Worm (Caenorhabditis elegans): Measurements from ENCODE around the gene D2045.5.

Gene D2045.5

ce11 chrIII:10461164-10461546, 8.3 kb downstream of the D2045.5 start, which contains the start of gene atx-2 (continued):
- TF ChIP-seq nhr-71 (tag; optimal IDR thresholded peaks at IDR 0.05) (peak; percentile 75), nhr-84 (tag; optimal IDR thresholded peaks at IDR 0.05) (no peak), ets-5 (GFP tag; IDR thresholded peaks at IDR 0.05) (no peak), hpl-2 (GFP tag; optimal IDR thresholded peaks at IDR 0.05) (peak; percentile 62), ztf-4 (tag; optimal IDR thresholded peaks at IDR 0.05) (peak; percentile 65), zip-4 (GFP tag; optimal IDR thresholded peaks at IDR 0.05) (peak; percentile 46), tlp-1 (tag; optimal IDR thresholded peaks at IDR 0.05) (no peak), snu-23 (GFP tag; optimal IDR thresholded peaks at IDR 0.05) (peak; percentile 81), efl-1 (optimal IDR thresholded peaks at IDR 0.05) (peak; percentile 75 to 76), efl-1 (GFP tag; optimal IDR thresholded peaks at IDR 0.05 in 1 of 2) (peak; percentile 61 to 97), C04F5.9 (tag; optimal IDR thresholded peaks at IDR 0.05) (peak; percentile 11), lin-13 (GFP tag; optimal IDR thresholded peaks at IDR 0.05) (peak; percentile 75), lir-3 (tag; optimal IDR thresholded peaks at IDR 0.05; ENCODE audit: poor library complexity) (peak; percentile 76), ceh-82 (tag; optimal IDR thresholded peaks at IDR 0.05) (peak; percentile 68 to 78 (median 73)), ceh-63 (GFP tag; optimal IDR thresholded peaks at IDR 0.05) (no peak), nhr-12 (tag; optimal IDR thresholded peaks at IDR 0.05) (no peak), blmp-1 (tag; optimal IDR thresholded peaks at IDR 0.05) (peak; percentile 33), ceh-88 (GFP tag; IDR thresholded peaks at IDR 0.05) (peak; percentile 6; the same call in 1 of the 2 replicates), ces-1 (GFP tag; optimal IDR thresholded peaks at IDR 0.05) (peak; percentile 7), isw-1 (GFP tag; IDR thresholded peaks at IDR 0.05) (peak; percentile 65), F16B12.6 (tag; optimal IDR thresholded peaks at IDR 0.05) (peak; percentile 55), grh-1 (GFP tag; IDR thresholded peaks at IDR 0.05) (peak; percentile 60), nhr-90 (tag; optimal IDR thresholded peaks at IDR 0.05; ENCODE audit: poor library complexity) (peak; percentile 70), swsn-7 (tag; optimal IDR thresholded peaks at IDR 0.05) (peak; percentile 81), ceh-8 (GFP tag; optimal IDR thresholded peaks at IDR 0.05) (peak; percentile 37), nhr-85 (tag) (peak; percentile 77), lin-15B (tag; optimal IDR thresholded peaks at IDR 0.05) (peak; percentile 41), nhr-28 (tag; optimal IDR thresholded peaks at IDR 0.05) (no peak), snpc-4 (tag; optimal IDR thresholded peaks at IDR 0.05) (peak; percentile 69), mdl-1 (tag; optimal IDR thresholded peaks at IDR 0.05) (peak in 1 of 2 experiments; percentile 41), unc-62 (GFP tag; optimal IDR thresholded peaks at IDR 0.05) (no peak), alr-1 (tag; optimal IDR thresholded peaks at IDR 0.05; ENCODE audit: borderline replicate concordance) (no peak), unc-130 (tag; optimal IDR thresholded peaks at IDR 0.05) (peak; percentile 65), tbx-2 (tag; optimal IDR thresholded peaks at IDR 0.05) (peak; percentile 63), egl-13 (tag; optimal IDR thresholded peaks at IDR 0.05) (peak; percentile 60), lin-35 (GFP tag; optimal IDR thresholded peaks at IDR 0.05) (peak; percentile 54 to 62), vab-15 (tag; optimal IDR thresholded peaks at IDR 0.05) (no peak)

- TF ChIP-seq dsc-1 (tag; optimal IDR thresholded peaks at IDR 0.05) (peak; percentile 80), unc-98 (GFP tag; IDR thresholded peaks at IDR 0.05) (peak; percentile 96), efl-1 (optimal IDR thresholded peaks at IDR 0.05) (peak; percentile 88 to 92), efl-1 (GFP tag; optimal IDR thresholded peaks at IDR 0.05 in 1 of 2) (peak; percentile 78 to 98), nhr-19 (GFP tag; conservative IDR thresholded peaks at IDR 0.05) (peak; percentile 89), ztf-11 (tag; optimal IDR thresholded peaks at IDR 0.05) (peak in 1 of 2 experiments; percentile 95), hlh-4 (tag; optimal IDR thresholded peaks at IDR 0.05) (no peak), mep-1 (tag; optimal IDR thresholded peaks at IDR 0.05) (peak; percentile 96), ces-1 (GFP tag; optimal IDR thresholded peaks at IDR 0.05) (no peak), ceh-82 (tag; optimal IDR thresholded peaks at IDR 0.05) (peak; percentile 80 to 92 (median 90)), F16B12.6 (tag; optimal IDR thresholded peaks at IDR 0.05) (peak; percentile 69), fkh-10 (GFP tag; optimal IDR thresholded peaks at IDR 0.05) (peak; percentile 78), grh-1 (GFP tag; IDR thresholded peaks at IDR 0.05) (peak; percentile 61; the same call in 1 of the 2 replicates), nhr-84 (tag; optimal IDR thresholded peaks at IDR 0.05) (no peak), ceh-63 (GFP tag; optimal IDR thresholded peaks at IDR 0.05) (peak; percentile 91), lin-13 (GFP tag; optimal IDR thresholded peaks at IDR 0.05) (peak; percentile 83), egl-27 (tag; optimal IDR thresholded peaks at IDR 0.05) (peak in 1 of 2 experiments; percentile 22), mdl-1 (tag; optimal IDR thresholded peaks at IDR 0.05) (peak in 1 of 2 experiments; percentile 47), hpl-2 (GFP tag; optimal IDR thresholded peaks at IDR 0.05) (peak; percentile 86), dpl-1 (GFP tag; optimal IDR thresholded peaks at IDR 0.05) (peak; percentile 72 to 84 (median 83)), nhr-28 (tag; optimal IDR thresholded peaks at IDR 0.05) (no peak), fos-1 (tag; optimal IDR thresholded peaks at IDR 0.05) (peak; percentile 88), sup-37 (GFP tag; optimal IDR thresholded peaks at IDR 0.05) (peak; percentile 50), lin-15B (tag; optimal IDR thresholded peaks at IDR 0.05) (peak; percentile 93), hlh-17 (GFP tag; optimal IDR thresholded peaks at IDR 0.05; ENCODE audit: borderline replicate concordance) (no peak)
Observed at ce11 chrIII:10460427-10461163, 8.8 kb downstream of the D2045.5 start, which contains the start of gene ecps-1. TSS of gene ecps-1 (minus strand) at chrIII:10460551.

All from whole organism, L1 larva.